Worm (Caenorhabditis elegans): ENCODE results near the gene ugt-8.

The ugt-8 gene

DNA sequence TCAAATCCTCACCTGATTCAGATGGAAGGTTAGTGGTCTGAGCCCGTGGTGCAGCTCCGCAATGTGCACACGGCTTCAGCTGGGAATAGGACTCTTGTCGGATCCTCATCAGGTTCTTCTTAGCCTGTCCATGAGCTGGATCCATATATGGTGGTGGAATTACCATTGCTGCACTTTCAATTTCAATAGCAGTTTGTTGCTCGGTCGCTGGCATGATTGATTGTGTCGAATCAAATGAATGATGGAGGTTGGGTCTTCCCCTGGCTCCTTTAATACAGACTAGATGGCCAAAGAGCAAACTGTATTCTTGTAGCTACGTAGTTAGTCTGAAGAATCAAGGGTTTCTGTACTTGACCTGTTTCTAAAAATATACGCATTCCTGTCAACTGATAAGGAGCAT lies 29.1 kb downstream of the ugt-8 start, which contains the start of gene C02E7.10:
Gene C02E7.10 (minus strand): TSS at position 232 of the 400 bp plus-strand sequence.
- no peak for TF ChIP-seq pha-4 (tag; optimal IDR thresholded peaks at IDR 0.05)
- TF ChIP-seq snpc-4 (tag; optimal IDR thresholded peaks at IDR 0.05), result no peak
- TF ChIP-seq elt-2 (tag; optimal IDR thresholded peaks at IDR 0.05), result no peak
- TF ChIP-seq nhr-23 (tag; optimal IDR thresholded peaks at IDR 0.05), result no peak
- no peak for TF ChIP-seq lin-15B (tag; optimal IDR thresholded peaks at IDR 0.05)
- TF ChIP-seq sea-2 (GFP tag; optimal IDR thresholded peaks at IDR 0.05), result no peak
- no peak for TF ChIP-seq nhr-67 (tag; optimal IDR thresholded peaks at IDR 0.05)
- TF ChIP-seq mml-1 (tag; optimal IDR thresholded peaks at IDR 0.05), result no peak
- TF ChIP-seq nhr-237 (tag; optimal IDR thresholded peaks at IDR 0.05), result no peak
- no peak for TF ChIP-seq aly-2 (tag; optimal IDR thresholded peaks at IDR 0.05)
- TF ChIP-seq R02D3.7 (tag; optimal IDR thresholded peaks at IDR 0.05), result no peak
- no peak for TF ChIP-seq nhr-25 (tag; optimal IDR thresholded peaks at IDR 0.05)
- no peak for TF ChIP-seq ztf-11 (tag; optimal IDR thresholded peaks at IDR 0.05)
- no peak for TF ChIP-seq tbx-2 (tag; optimal IDR thresholded peaks at IDR 0.05)

DNA sequence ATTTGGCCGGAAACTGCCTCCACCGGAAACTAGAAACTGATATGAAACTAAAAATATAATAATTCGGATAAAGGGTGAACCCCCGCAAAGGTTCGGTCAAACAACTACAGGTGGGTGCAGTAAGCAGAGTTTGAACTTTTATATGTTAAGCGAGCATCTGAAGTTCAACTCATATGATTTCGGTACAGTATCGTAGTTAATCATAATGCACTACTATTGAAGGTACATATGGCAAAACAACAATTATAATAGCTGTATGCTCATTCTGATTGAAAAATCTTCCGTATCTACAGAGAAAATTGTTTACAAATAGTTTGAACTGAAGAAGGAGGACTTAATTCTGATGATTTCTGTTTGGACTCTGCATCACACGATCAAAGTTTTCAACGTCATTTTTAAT lies 29.5 kb downstream of the ugt-8 start:
- TF ChIP-seq elt-2 (tag; optimal IDR thresholded peaks at IDR 0.05) (no peak), ceh-16 (tag; optimal IDR thresholded peaks at IDR 0.05) (no peak), unc-62 (GFP tag; optimal IDR thresholded peaks at IDR 0.05) (no peak), nhr-43 (tag; optimal IDR thresholded peaks at IDR 0.05; ENCODE audit: poor library complexity, severe bottlenecking) (no peak), nhr-25 (tag; optimal IDR thresholded peaks at IDR 0.05) (no peak), lsy-12 (tag; optimal IDR thresholded peaks at IDR 0.05) (no peak), ceh-82 (tag; optimal IDR thresholded peaks at IDR 0.05) (no peak), nhr-77 (tag; optimal IDR thresholded peaks at IDR 0.05) (no peak), hmg-11 (tag; optimal IDR thresholded peaks at IDR 0.05) (no peak), elt-3 (tag; optimal IDR thresholded peaks at IDR 0.05) (no peak)

ce11 chrV:4934406-4934805 lies 30.7 kb downstream of the ugt-8 start, which contains the start of gene catp-2:
TSS of gene catp-2 (plus strand) at chrV:4934706.
- no peak for TF ChIP-seq unc-62 (GFP tag; optimal IDR thresholded peaks at IDR 0.05)
- no peak for TF ChIP-seq pqm-1 (tag; optimal IDR thresholded peaks at IDR 0.05)
- no peak for TF ChIP-seq nhr-43 (tag; optimal IDR thresholded peaks at IDR 0.05; ENCODE audit: poor library complexity, severe bottlenecking)
- no peak for TF ChIP-seq ceh-28 (tag; optimal IDR thresholded peaks at IDR 0.05)
- TF ChIP-seq lin-39 (tag; optimal IDR thresholded peaks at IDR 0.05), result no peak
- TF ChIP-seq jun-1 (tag; optimal IDR thresholded peaks at IDR 0.05), result no peak
- TF ChIP-seq ztf-4 (tag; optimal IDR thresholded peaks at IDR 0.05), result no peak
- no peak for TF ChIP-seq egl-5 (tag; optimal IDR thresholded peaks at IDR 0.05)
- no peak for TF ChIP-seq ztf-11 (tag; optimal IDR thresholded peaks at IDR 0.05)
- TF ChIP-seq nhr-23 (tag; optimal IDR thresholded peaks at IDR 0.05), result no peak
- TF ChIP-seq nhr-237 (tag; optimal IDR thresholded peaks at IDR 0.05), result no peak

DNA sequence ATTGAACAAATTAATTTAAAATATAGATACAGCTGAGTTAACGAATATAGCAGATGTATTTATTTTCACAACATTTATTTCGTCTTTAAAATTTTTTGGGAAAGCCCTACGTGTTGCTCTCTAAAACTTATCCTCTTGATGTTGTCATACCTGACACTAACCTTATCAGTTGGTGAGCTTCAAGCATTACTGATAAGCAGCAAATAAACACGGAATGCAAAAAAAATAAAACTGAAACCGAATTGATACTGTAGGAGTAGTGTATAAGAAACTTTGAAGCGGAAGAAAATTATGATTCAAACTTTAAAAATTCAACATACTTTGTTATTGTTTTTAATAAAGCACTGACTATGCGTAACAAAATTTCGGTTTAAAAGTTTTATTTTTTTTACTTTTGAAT lies 31.4 kb downstream of the ugt-8 start:
- no peak for TF ChIP-seq snpc-4 (tag; optimal IDR thresholded peaks at IDR 0.05)
- no peak for TF ChIP-seq zag-1 (tag; optimal IDR thresholded peaks at IDR 0.05)
- TF ChIP-seq lin-15B (tag; optimal IDR thresholded peaks at IDR 0.05), result no peak
- no peak for TF ChIP-seq nhr-237 (tag; optimal IDR thresholded peaks at IDR 0.05)
- TF ChIP-seq mdl-1 (tag; optimal IDR thresholded peaks at IDR 0.05), result no peak
- peak; percentile 37 for TF ChIP-seq elt-2 (tag; optimal IDR thresholded peaks at IDR 0.05)
- peak; percentile 51 for TF ChIP-seq pqm-1 (tag; optimal IDR thresholded peaks at IDR 0.05)

- TF ChIP-seq unc-62 (GFP tag; optimal IDR thresholded peaks at IDR 0.05) (no peak), nhr-77 (tag; optimal IDR thresholded peaks at IDR 0.05) (no peak), ama-1 (optimal IDR thresholded peaks at IDR 0.05) (no peak), nfya-1 (tag; optimal IDR thresholded peaks at IDR 0.05; ENCODE audit: insufficient read depth) (no peak)
Measured at ce11 chrV:4937337-4937736, 33.6 kb downstream of the ugt-8 start.

DNA sequence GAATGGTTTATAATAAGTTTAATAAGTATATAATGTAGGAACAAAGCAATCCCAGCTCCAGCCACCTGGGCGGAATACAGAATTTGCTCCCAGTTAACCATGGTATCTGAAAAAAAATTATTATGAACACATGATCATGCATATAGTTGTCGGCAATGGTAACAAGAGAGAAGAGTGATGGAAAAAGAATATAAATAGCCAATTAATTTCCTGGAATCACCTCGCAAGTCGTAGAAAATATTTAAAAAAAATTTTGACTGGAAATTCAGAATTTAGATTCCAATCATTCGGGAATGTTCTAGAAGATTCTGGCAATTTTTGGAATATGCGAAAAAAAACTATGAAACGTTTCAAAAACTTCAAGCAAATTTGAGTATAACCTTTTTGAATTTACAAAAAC lies 40.5 kb downstream of the ugt-8 start, which contains the start of gene str-211:
Gene str-211 (minus strand): TSS at position 101 of the 400 bp plus-strand sequence.
- no peak for TF ChIP-seq fkh-10 (GFP tag; optimal IDR thresholded peaks at IDR 0.05)
- no peak for TF ChIP-seq skn-1 (tag; optimal IDR thresholded peaks at IDR 0.05)
- no peak for TF ChIP-seq ceh-82 (tag; optimal IDR thresholded peaks at IDR 0.05)
- no peak for TF ChIP-seq lin-15B (tag; optimal IDR thresholded peaks at IDR 0.05)
